Worm (Caenorhabditis elegans): Measurements from ENCODE around the gene ugt-52.

ugt-52 gene

DNA sequence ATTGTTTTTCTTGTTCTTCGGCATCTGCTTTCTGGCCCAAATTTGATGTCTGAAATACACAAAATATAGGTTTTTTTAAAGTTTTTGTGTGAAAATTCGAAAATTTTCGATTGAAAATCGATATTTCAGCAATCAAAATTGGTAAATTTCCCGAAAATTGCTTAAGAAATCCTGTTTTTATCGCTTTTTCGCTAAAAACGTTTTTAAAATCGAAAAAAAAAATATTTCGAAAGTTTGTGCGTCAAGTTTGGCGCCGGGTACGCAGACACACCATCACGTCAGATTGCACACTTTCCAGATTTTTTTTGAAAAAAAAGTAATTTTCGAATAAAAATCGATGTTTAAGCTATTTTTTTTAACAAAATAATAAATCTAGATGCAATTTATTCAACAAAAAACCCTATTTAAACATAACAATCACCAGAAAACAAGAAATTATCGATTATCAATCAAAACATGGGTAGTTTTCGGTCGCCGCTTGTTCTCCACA, 16.8 kb downstream of the ugt-52 start, which contains the start of gene skr-18:
TSS of gene skr-18 (minus strand) at position 51 of the 490 bp plus-strand sequence.
- TF ChIP-seq pha-2 (tag; optimal IDR thresholded peaks at IDR 0.05) (no peak), ceh-34 (tag; optimal IDR thresholded peaks at IDR 0.05) (no peak)

DNA sequence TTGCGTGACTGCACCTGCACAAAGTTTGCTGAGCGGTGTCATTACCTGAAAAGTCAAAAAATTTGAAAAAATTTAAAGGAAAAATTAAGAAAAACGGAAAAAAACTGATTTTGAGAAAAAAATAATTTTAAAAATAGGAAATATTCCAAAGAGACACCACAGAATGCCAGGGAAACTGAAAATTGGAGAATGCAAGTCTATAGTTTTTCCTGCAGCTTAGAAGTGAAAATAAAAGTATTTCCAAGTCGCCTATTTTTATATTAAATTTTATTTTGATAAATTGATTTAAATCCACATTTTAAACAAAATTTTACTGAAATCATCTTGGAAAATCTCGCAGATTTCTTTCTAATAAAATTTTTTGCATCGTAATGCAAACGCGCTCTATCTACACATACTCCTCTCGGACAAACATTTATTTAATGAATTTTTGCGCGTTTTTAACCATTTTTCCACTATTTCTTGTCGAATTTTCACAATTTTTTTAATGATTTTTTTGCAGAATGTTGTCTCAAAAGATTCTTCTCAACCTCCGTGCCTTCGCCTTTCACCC, 18.0 kb downstream of the ugt-52 start, which contains the start of the genes F56B3.11 and ech-5:
TSS of gene F56B3.11 (minus strand) at position 51 of the 553 bp plus-strand sequence.
TSS of gene ech-5 (plus strand) at position 503 of the 553 bp plus-strand sequence.
- TF ChIP-seq ref-2 (tag; optimal IDR thresholded peaks at IDR 0.05) (peak; percentile 93), ahr-1 (tag; optimal IDR thresholded peaks at IDR 0.05) (peak; percentile 85), pha-2 (tag; optimal IDR thresholded peaks at IDR 0.05) (peak; percentile 72), ama-1 (optimal IDR thresholded peaks at IDR 0.05) (no peak), che-1 (tag; optimal IDR thresholded peaks at IDR 0.05) (peak; percentile 23), gmeb-2 (tag; optimal IDR thresholded peaks at IDR 0.05) (peak; percentile 0), odd-2 (tag; optimal IDR thresholded peaks at IDR 0.05) (no peak), ttx-3 (tag; optimal IDR thresholded peaks at IDR 0.05) (peak; percentile 78), pros-1 (tag; optimal IDR thresholded peaks at IDR 0.05) (no peak), K09A11.1 (tag; optimal IDR thresholded peaks at IDR 0.05; ENCODE audit: insufficient read depth) (no peak), pqm-1 (tag; optimal IDR thresholded peaks at IDR 0.05) (peak; percentile 76), sox-4 (tag; optimal IDR thresholded peaks at IDR 0.05) (no peak), unc-55 (GFP tag; optimal IDR thresholded peaks at IDR 0.05) (no peak), mec-3 (tag; optimal IDR thresholded peaks at IDR 0.05; ENCODE audit: borderline replicate concordance) (peak; percentile 59), unc-42 (tag; optimal IDR thresholded peaks at IDR 0.05) (peak; percentile 87), tbx-2 (tag; optimal IDR thresholded peaks at IDR 0.05) (peak; percentile 93), nhr-11 (tag; optimal IDR thresholded peaks at IDR 0.05) (no peak), lin-11 (tag; optimal IDR thresholded peaks at IDR 0.05) (no peak), hlh-30 (tag; optimal IDR thresholded peaks at IDR 0.05; ENCODE audit: insufficient read depth) (no peak), ceh-19 (GFP tag; optimal IDR thresholded peaks at IDR 0.05) (peak; percentile 78), ceh-48 (tag; optimal IDR thresholded peaks at IDR 0.05) (no peak), ceh-6 (GFP tag; optimal IDR thresholded peaks at IDR 0.05) (no peak), ceh-31 (tag; optimal IDR thresholded peaks at IDR 0.05) (peak; percentile 94), nhr-232 (tag; optimal IDR thresholded peaks at IDR 0.05) (no peak), tbx-7 (tag; optimal IDR thresholded peaks at IDR 0.05) (peak; percentile 78), C38D4.7 (GFP tag; optimal IDR thresholded peaks at IDR 0.05) (peak; percentile 49), fkh-6 (tag; optimal IDR thresholded peaks at IDR 0.05) (peak; percentile 61), pat-9 (tag; optimal IDR thresholded peaks at IDR 0.05) (no peak), rnt-1 (tag; optimal IDR thresholded peaks at IDR 0.05) (peak; percentile 83), nfya-1 (tag; optimal IDR thresholded peaks at IDR 0.05) (peak; percentile 7), hlh-15 (tag; optimal IDR thresholded peaks at IDR 0.05) (peak; percentile 65), ceh-18 (tag; optimal IDR thresholded peaks at IDR 0.05) (peak; percentile 13), dmd-4 (tag; optimal IDR thresholded peaks at IDR 0.05; ENCODE audit: borderline replicate concordance) (no peak), lim-6 (tag; optimal IDR thresholded peaks at IDR 0.05) (peak; percentile 86), fax-1 (tag; optimal IDR thresholded peaks at IDR 0.05) (peak; percentile 93), npax-4 (tag; optimal IDR thresholded peaks at IDR 0.05) (peak; percentile 36), unc-3 (GFP tag; conservative IDR thresholded peaks at IDR 0.05) (no peak), unc-3 (tag; optimal IDR thresholded peaks at IDR 0.05) (peak; percentile 75), ceh-2 (tag; optimal IDR thresholded peaks at IDR 0.05) (peak; percentile 88), sdc-2 (tag; optimal IDR thresholded peaks at IDR 0.05) (no peak), hlh-6 (tag; optimal IDR thresholded peaks at IDR 0.05) (no peak), ceh-34 (tag; optimal IDR thresholded peaks at IDR 0.05) (peak; percentile 75), ceh-24 (tag; optimal IDR thresholded peaks at IDR 0.05) (peak; percentile 23), ceh-14 (tag; optimal IDR thresholded peaks at IDR 0.05) (peak; percentile 93), F13H6.1 (tag; optimal IDR thresholded peaks at IDR 0.05) (peak; percentile 68), zip-5 (tag; optimal IDR thresholded peaks at IDR 0.05) (peak; percentile 96), ceh-9 (tag; optimal IDR thresholded peaks at IDR 0.05) (no peak), pha-4 (tag; optimal IDR thresholded peaks at IDR 0.05) (no peak), fkh-10 (GFP tag; optimal IDR thresholded peaks at IDR 0.05) (no peak), ets-4 (tag; optimal IDR thresholded peaks at IDR 0.05) (peak; percentile 86)
